Worm (Caenorhabditis elegans): ENCODE measurements around the gene moc-1.

ce11 chrX:10138494-10138893 is at the start of gene moc-1:
- no peak for TF ChIP-seq ceh-82 (tag; optimal IDR thresholded peaks at IDR 0.05)
- TF ChIP-seq hlh-17 (GFP tag; optimal IDR thresholded peaks at IDR 0.05; ENCODE audit: borderline replicate concordance): no peak
- TF ChIP-seq elt-2 (tag; optimal IDR thresholded peaks at IDR 0.05): no peak
- no peak for TF ChIP-seq unc-86 (tag; optimal IDR thresholded peaks at IDR 0.05)
- TF ChIP-seq nhr-71 (tag; optimal IDR thresholded peaks at IDR 0.05): peak; percentile 28
- no peak for TF ChIP-seq sox-4 (tag; optimal IDR thresholded peaks at IDR 0.05)
- TF ChIP-seq nhr-237 (tag; optimal IDR thresholded peaks at IDR 0.05): no peak
- no peak for TF ChIP-seq grh-1 (GFP tag; IDR thresholded peaks at IDR 0.05)
- no peak for TF ChIP-seq unc-62 (GFP tag; optimal IDR thresholded peaks at IDR 0.05)
- TF ChIP-seq lin-15B (tag; optimal IDR thresholded peaks at IDR 0.05): no peak
- no peak for TF ChIP-seq snpc-4 (tag; optimal IDR thresholded peaks at IDR 0.05)
- TF ChIP-seq nhr-11 (tag; optimal IDR thresholded peaks at IDR 0.05): no peak
- no peak for TF ChIP-seq rnt-1 (tag; optimal IDR thresholded peaks at IDR 0.05)

Measured in whole organism, L1 larva.